Worm (Caenorhabditis elegans) whole organism, L1 larva: ENCODE results near the gene cah-4.

Experiments used
- C34B4.2 ChIP-seq: sonication (generic microtip); optimal IDR thresholded peaks from 2 replicates; lab custom pipeline; 2017; ENCODE audit warnings: mild to moderate bottlenecking, missing genetic modification characterization, missing compliant biosample characterization
- F16B12.6 ChIP-seq: fragments of 150-350 bp; optimal IDR thresholded peaks from 2 replicates; lab custom pipeline; 2014; ENCODE audit warnings: missing biosample characterization, missing genetic modification characterization
- Y116A8C.19 ChIP-seq: sonication (generic microtip); optimal IDR thresholded peaks from 2 replicates; lab custom pipeline; 2016; ENCODE audit warnings: missing compliant biosample characterization, missing genetic modification characterization, borderline replicate concordance
- ama-1 ChIP-seq: fragments of 150-350 bp; optimal IDR thresholded peaks from 2 replicates; lab custom pipeline; 2014
- blmp-1 ChIP-seq: fragments of 150-350 bp; optimal IDR thresholded peaks from 2 replicates; lab custom pipeline; 2014; ENCODE audit warnings: missing biosample characterization, missing genetic modification characterization
- ceh-82 ChIP-seq, 3 experiments: fragments of 150-350 bp in 1 of 3; sonication (generic microtip) in 2 of 3; optimal IDR thresholded peaks; 2 replicates each; lab custom pipeline; 2014 to 2017; ENCODE audit warnings: missing biosample characterization in 3 of 3, missing genetic modification characterization in 3 of 3
- dpl-1 ChIP-seq, 3 experiments: fragments of 150-350 bp in 2 of 3; sonication (generic microtip) in 1 of 3; optimal IDR thresholded peaks; 2 replicates each; lab custom pipeline; 2014 to 2017; ENCODE audit warnings: missing biosample characterization in 3 of 3, missing genetic modification characterization in 3 of 3, missing genetic modification reagents in 3 of 3
- efl-1 ChIP-seq, 4 experiments: fragments of 150-350 bp; optimal IDR thresholded peaks in 3 of 4; peaks in 1 of 4; 1 replicate in 1 of 4; 2 replicates in 3 of 4; lab custom pipeline; 2014; ENCODE audit warnings: missing biosample characterization in 2 of 4, missing genetic modification characterization in 2 of 4, missing genetic modification reagents in 2 of 4
- elt-3 ChIP-seq, 6 experiments: fragments of 150-350 bp in 1 of 6; sonication (generic microtip); optimal IDR thresholded peaks; 2 replicates each; lab custom pipeline; 2017 to 2018; ENCODE audit warnings: missing biosample characterization in 6 of 6, missing genetic modification characterization in 6 of 6, inconsistent platforms in 1 of 6
- fkh-10 ChIP-seq: sonication (generic microtip); optimal IDR thresholded peaks from 2 replicates; lab custom pipeline; 2017; ENCODE audit warnings: missing biosample characterization, missing genetic modification reagents, missing genetic modification characterization
- fkh-4 ChIP-seq: sonication (generic microtip); optimal IDR thresholded peaks from 2 replicates; lab custom pipeline; 2016; ENCODE audit warnings: missing compliant biosample characterization, missing genetic modification characterization, borderline replicate concordance
- grh-1 ChIP-seq: fragments of 200-800 bp; sonication (Bioruptor generic); IDR thresholded peaks from 2 replicates; pipeline ENCODE4 v1.3.6; 2022; ENCODE audit warnings: missing genetic modification reagents, missing genetic modification characterization, missing compliant biosample characterization
- hlh-4 ChIP-seq: sonication (generic microtip); optimal IDR thresholded peaks from 2 replicates; lab custom pipeline; 2016; ENCODE audit warnings: mild to moderate bottlenecking, missing genetic modification characterization, missing compliant biosample characterization
- isw-1 ChIP-seq: fragments of 200-800 bp; sonication (Bioruptor generic); IDR thresholded peaks from 2 replicates; pipeline ENCODE4 v1.3.6; 2022; ENCODE audit warnings: missing genetic modification characterization, missing compliant biosample characterization
- jun-1 ChIP-seq: fragments of 150-350 bp; optimal IDR thresholded peaks from 2 replicates; lab custom pipeline; 2014; ENCODE audit warnings: missing biosample characterization, missing genetic modification reagents, missing genetic modification characterization
- lin-13 ChIP-seq: fragments of 150-350 bp; optimal IDR thresholded peaks from 2 replicates; lab custom pipeline; 2014; ENCODE audit warnings: missing biosample characterization, missing genetic modification reagents, missing genetic modification characterization
- lin-14 ChIP-seq: fragments of 200-800 bp; sonication (Bioruptor generic); optimal IDR thresholded peaks from 2 replicates; lab custom pipeline; 2018; ENCODE audit warnings: mild to moderate bottlenecking, missing genetic modification characterization, moderate library complexity, missing compliant biosample characterization
- lin-35 ChIP-seq, 2 experiments: fragments of 150-350 bp; optimal IDR thresholded peaks; 2 replicates each; lab custom pipeline; 2014; ENCODE audit warnings: missing biosample characterization in 2 of 2, missing genetic modification characterization in 2 of 2, missing genetic modification reagents in 2 of 2
- lin-39 ChIP-seq: fragments of 150-350 bp; optimal IDR thresholded peaks from 2 replicates; lab custom pipeline; 2014; ENCODE audit warnings: missing biosample characterization, missing genetic modification reagents, missing genetic modification characterization
- lir-3 ChIP-seq: sonication (generic microtip); optimal IDR thresholded peaks from 2 replicates; lab custom pipeline; 2016; ENCODE audit warnings: mild to moderate bottlenecking, missing genetic modification characterization, moderate library complexity, missing compliant biosample characterization; ENCODE audit not compliant: poor library complexity
- lsy-2 ChIP-seq, 2 experiments: fragments of 150-350 bp; optimal IDR thresholded peaks; 2 replicates each; lab custom pipeline; 2014; ENCODE audit warnings: missing biosample characterization in 2 of 2, missing genetic modification characterization in 2 of 2
- mef-2 ChIP-seq: fragments of 150-350 bp; optimal IDR thresholded peaks from 2 replicates; lab custom pipeline; 2014; ENCODE audit warnings: missing biosample characterization, missing genetic modification characterization
- nhr-12 ChIP-seq: sonication (generic microtip); optimal IDR thresholded peaks from 2 replicates; lab custom pipeline; 2017; ENCODE audit warnings: missing biosample characterization, missing genetic modification characterization
- nhr-19 ChIP-seq: fragments of 200-800 bp; sonication (Bioruptor generic); conservative IDR thresholded peaks from 2 replicates; pipeline ENCODE4 v1.3.6; 2022; ENCODE audit warnings: missing genetic modification characterization, missing compliant biosample characterization
- nhr-20 ChIP-seq: sonication (generic microtip); optimal IDR thresholded peaks from 2 replicates; lab custom pipeline; 2016; ENCODE audit warnings: mild to moderate bottlenecking, missing genetic modification characterization, missing compliant biosample characterization
- nhr-47 ChIP-seq: sonication (generic microtip); optimal IDR thresholded peaks from 2 replicates; lab custom pipeline; 2016; ENCODE audit warnings: mild to moderate bottlenecking, missing genetic modification characterization, moderate library complexity, missing compliant biosample characterization
- nhr-85 ChIP-seq: sonication (generic microtip); peaks from one replicate; lab custom pipeline; 2016; ENCODE audit warnings: missing genetic modification characterization, inconsistent platforms, missing compliant biosample characterization
- skn-1 ChIP-seq: fragments of 150-350 bp; optimal IDR thresholded peaks from 2 replicates; lab custom pipeline; 2014; ENCODE audit warnings: missing biosample characterization, missing genetic modification characterization
- tbx-2 ChIP-seq: sonication (generic microtip); optimal IDR thresholded peaks from 2 replicates; lab custom pipeline; 2016; ENCODE audit warnings: missing genetic modification characterization, missing compliant biosample characterization
- tlp-1 ChIP-seq: fragments of 150-350 bp; optimal IDR thresholded peaks from 2 replicates; lab custom pipeline; 2014; ENCODE audit warnings: missing biosample characterization, missing genetic modification characterization
- unc-30 ChIP-seq: sonication (generic microtip); optimal IDR thresholded peaks from 2 replicates; lab custom pipeline; 2017; ENCODE audit warnings: missing biosample characterization, missing genetic modification characterization
- zag-1 ChIP-seq: fragments of 150-350 bp; optimal IDR thresholded peaks from 2 replicates; lab custom pipeline; 2014; ENCODE audit warnings: missing biosample characterization, missing genetic modification characterization
- ztf-4 ChIP-seq: fragments of 150-350 bp; optimal IDR thresholded peaks from 2 replicates; lab custom pipeline; 2014; ENCODE audit warnings: missing biosample characterization, missing genetic modification characterization

Gene cah-4

DNA sequence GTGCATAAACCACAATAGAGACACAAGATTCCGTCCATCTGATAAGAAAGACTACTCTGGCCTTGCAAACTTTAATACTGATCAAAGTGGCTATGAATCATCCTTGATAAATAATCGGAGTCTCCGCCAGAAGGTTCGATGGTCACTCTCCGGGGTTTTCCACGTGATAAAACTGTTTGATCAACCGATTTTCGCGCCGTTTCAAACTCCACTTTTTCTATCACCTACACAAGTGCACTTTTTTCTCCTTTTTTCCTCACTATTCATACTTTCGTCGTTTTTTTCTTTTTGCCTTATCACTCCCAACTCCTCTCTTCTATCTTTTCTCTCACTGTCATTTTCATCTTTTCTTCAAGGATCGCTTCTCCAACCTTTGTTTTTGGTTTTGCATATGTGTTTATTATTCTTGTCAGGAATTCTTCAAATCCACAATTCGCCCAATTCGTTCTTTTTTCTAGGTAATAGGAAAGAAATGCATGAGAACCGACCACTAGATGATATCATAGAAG, 13.7 kb upstream of the cah-4 start, which contains the start of gene F18H3.4 (continued):
- TF ChIP-seq lir-3 (tag; lab: Kevin White, UChicago) (no peak), unc-30 (no peak), nhr-19 (GFP tag; lab: Robert Waterston, UW) (peak; percentile 53), dpl-1 (GFP tag; optimal IDR thresholded peaks at IDR 0.05; lab: Kevin White, UChicago) (peak; percentile 19 to 42 (median 23)), zag-1 (tag; lab: Kevin White, UChicago) (no peak), lin-13 (GFP tag; lab: Kevin White, UChicago) (no peak), Y116A8C.19 (tag; lab: Kevin White, UChicago) (no peak), blmp-1 (tag; lab: Kevin White, UChicago) (peak; percentile 37), fkh-10 (GFP tag; lab: Kevin White, UChicago) (no peak), nhr-47 (tag; lab: Kevin White, UChicago) (peak; percentile 31), grh-1 (GFP tag; lab: Robert Waterston, UW) (no peak), ztf-4 (tag; lab: Kevin White, UChicago) (no peak), tbx-2 (tag; lab: Kevin White, UChicago) (peak; percentile 14), ama-1 (lab: Kevin White, UChicago) (no peak), nhr-20 (tag; lab: Kevin White, UChicago) (peak; percentile 93), lin-35 (GFP tag; optimal IDR thresholded peaks at IDR 0.05; lab: Kevin White, UChicago) (peak in 1 of 2 experiments; percentile 78), tlp-1 (peak; percentile 42), nhr-85 (tag; lab: Kevin White, UChicago) (peak; percentile 81), C34B4.2 (tag; lab: Kevin White, UChicago) (no peak), mef-2 (tag; lab: Kevin White, UChicago) (no peak), jun-1 (tag; lab: Kevin White, UChicago) (peak; percentile 51), lin-14 (GFP tag; lab: Kevin White, UChicago) (peak; percentile 57)

DNA sequence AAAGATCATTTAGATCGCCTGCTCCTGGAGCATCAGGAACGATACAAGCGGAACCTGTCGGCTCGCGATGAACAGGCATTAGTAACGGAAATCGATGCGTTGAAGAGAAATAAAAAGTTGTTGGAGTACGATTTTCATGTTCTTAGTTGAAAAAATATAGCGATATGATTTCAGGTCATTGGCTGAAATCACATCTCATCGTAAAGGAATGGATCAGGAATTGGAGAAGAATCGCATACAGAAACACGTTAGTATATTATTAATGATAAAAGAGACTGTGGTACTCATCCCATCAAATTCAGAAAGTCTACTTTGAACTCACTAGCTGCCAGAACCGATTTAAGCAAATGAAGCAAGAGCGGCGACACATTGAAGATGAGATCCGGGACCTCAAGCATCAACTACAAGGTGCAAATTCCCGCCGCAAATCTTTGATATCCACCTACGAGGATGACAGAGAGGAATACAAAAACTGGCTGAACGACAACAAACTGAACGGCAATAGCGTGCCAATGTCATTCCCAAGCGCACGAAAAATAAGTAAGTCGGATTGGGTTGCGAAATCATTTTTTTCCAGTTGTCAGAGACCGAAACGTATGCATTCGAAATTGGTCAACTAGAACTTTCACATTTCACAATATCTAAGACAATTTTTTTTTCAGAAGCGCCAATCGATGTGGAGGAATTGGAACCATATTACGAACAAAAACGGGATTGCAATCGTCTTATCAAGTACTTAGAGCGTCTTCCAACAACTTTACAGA, 12.2 kb upstream of the cah-4 start:
- no peak for TF ChIP-seq F16B12.6 (tag; lab: Kevin White, UChicago)
- peak; percentile 4 for TF ChIP-seq skn-1 (tag; lab: Kevin White, UChicago)
- TF ChIP-seq, all 84 proteins: peak for 1

DNA sequence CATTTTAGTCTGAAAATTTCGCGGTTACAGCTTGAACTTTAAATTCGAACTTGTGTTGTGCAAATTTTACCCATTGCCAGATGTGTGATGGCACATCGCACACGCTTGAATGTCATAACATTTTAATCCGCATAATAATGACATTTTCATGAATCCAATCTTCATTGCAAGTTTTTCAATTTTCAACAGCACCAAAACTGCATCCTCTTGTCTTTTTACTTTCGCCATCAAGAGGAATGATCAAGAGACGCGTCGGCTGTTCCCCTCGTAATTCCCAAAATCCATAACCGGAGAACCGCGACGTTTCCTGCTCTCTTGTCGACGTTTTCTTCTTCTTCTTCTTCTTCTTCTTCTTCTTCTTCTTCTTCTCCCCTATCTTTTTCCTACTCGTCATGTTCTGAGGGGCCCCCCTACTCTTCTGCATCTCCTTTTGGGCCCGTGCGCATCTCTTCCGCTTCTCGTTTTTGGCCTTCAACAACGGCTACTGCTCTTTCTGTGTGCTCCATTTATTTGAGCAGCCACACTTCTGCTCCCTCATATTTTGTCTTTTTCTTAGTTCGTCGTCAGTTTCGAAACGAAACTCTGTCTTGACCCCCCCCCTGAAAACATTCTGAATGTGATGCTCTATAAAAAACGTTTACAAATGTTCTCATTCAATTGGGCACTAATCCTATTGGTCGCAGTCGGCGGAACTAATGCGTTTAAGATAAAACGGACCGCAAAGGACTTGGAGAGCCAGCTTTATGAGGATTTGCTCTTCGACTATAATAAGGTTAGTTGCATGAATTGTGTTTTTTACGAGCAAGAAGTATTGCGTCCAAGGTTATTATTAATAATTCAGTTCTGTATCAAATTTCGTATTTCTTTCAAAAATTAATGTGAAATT, 9.7 kb upstream of the cah-4 start, which contains the start of gene acr-12:
TSS of gene acr-12 (plus strand) at position 430 of the 886 bp plus-strand sequence.
- TF ChIP-seq C34B4.2 (tag; lab: Kevin White, UChicago) (no peak), lin-14 (GFP tag; lab: Kevin White, UChicago) (peak; percentile 72), lsy-2 (tag; optimal IDR thresholded peaks at IDR 0.05; lab: Kevin White, UChicago) (no peak), ceh-82 (tag; optimal IDR thresholded peaks at IDR 0.05; lab: Kevin White, UChicago) (peak in 1 of 3 experiments; percentile 10), efl-1 (optimal IDR thresholded peaks at IDR 0.05; lab: Kevin White, UChicago) (no peak), efl-1 (GFP tag; optimal IDR thresholded peaks at IDR 0.05 in 1 of 2; lab: Kevin White, UChicago) (no peak), hlh-4 (tag; lab: Kevin White, UChicago) (no peak)

DNA sequence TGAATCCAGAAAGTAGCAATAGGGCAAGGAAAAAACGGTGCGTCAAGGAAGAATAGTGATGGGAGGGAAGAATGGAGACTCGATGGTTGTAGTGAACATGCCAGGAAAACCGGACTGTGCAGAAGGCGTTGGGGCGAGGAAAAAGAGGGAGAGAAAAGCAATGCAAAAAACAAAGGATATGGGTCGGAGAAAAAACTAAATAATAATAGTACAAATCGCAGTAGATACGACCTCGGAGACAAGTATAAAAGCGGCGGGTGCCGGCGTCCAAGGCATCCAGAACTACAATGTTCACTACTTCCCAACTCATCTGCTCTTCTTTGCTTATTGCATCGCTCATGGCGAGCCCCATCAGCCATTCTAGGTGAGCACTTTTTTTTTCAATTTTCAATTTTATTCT, 5.6 kb upstream of the cah-4 start, which contains the start of gene R01E6.5:
TSS of gene R01E6.5 (plus strand) at position 301 of the 400 bp plus-strand sequence.
- TF ChIP-seq nhr-12 (tag; lab: Kevin White, UChicago) (no peak), lin-39 (tag; lab: Kevin White, UChicago) (no peak), elt-3 (tag; optimal IDR thresholded peaks at IDR 0.05; lab: Kevin White, UChicago) (no peak), fkh-4 (no peak), isw-1 (no peak), lir-3 (tag; lab: Kevin White, UChicago) (no peak)
- TF ChIP-seq, all 84 proteins: peak for 0
